Worm (Caenorhabditis elegans): ENCODE results near the gene F54B8.1.

F54B8.1 gene

DNA sequence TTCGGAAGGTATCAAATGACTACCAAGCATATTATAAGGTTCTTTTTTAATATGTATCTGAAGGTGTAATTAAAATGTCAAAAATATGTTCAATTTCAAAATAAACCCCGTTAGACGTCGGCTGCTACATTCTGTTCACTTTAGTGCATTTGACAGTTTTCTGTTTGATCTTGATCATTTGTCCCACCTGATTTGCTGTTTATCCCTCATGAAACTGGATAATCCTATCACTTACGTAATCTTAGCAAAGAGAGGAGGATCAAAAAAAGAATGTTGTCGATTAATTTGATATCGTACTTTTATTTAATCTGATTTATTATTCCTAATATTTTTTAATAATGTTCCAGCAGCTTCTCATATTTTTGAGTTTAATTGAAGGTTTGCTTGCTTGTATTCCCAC lies at the start of gene F54B8.1:
TSS of gene F54B8.1 (plus strand) at position 301 of the 400 bp plus-strand sequence.
- no peak for TF ChIP-seq unc-62 (GFP tag; optimal IDR thresholded peaks at IDR 0.05)

- TF ChIP-seq unc-39 (tag; optimal IDR thresholded peaks at IDR 0.05) (no peak), nhr-12 (tag; optimal IDR thresholded peaks at IDR 0.05) (no peak), skn-1 (tag; optimal IDR thresholded peaks at IDR 0.05) (peak; percentile 49), nhr-23 (tag; optimal IDR thresholded peaks at IDR 0.05) (peak; percentile 91), elt-2 (tag; optimal IDR thresholded peaks at IDR 0.05) (peak; percentile 58), snpc-4 (tag; optimal IDR thresholded peaks at IDR 0.05) (peak; percentile 90), sea-2 (GFP tag; optimal IDR thresholded peaks at IDR 0.05) (no peak), fos-1 (tag; optimal IDR thresholded peaks at IDR 0.05) (no peak), nhr-67 (tag; optimal IDR thresholded peaks at IDR 0.05) (no peak), ztf-4 (tag; optimal IDR thresholded peaks at IDR 0.05) (peak; percentile 17), fkh-2 (tag; optimal IDR thresholded peaks at IDR 0.05) (peak; percentile 33), ceh-28 (tag; optimal IDR thresholded peaks at IDR 0.05) (peak; percentile 78), ceh-82 (tag; optimal IDR thresholded peaks at IDR 0.05) (peak; percentile 87), nhr-43 (tag; optimal IDR thresholded peaks at IDR 0.05; ENCODE audit: poor library complexity, severe bottlenecking) (peak; percentile 90), elt-1 (tag; optimal IDR thresholded peaks at IDR 0.05) (peak; percentile 26), nhr-25 (tag; optimal IDR thresholded peaks at IDR 0.05) (peak; percentile 85), ceh-16 (tag; optimal IDR thresholded peaks at IDR 0.05) (no peak), ama-1 (optimal IDR thresholded peaks at IDR 0.05) (peak; percentile 62), unc-62 (GFP tag; optimal IDR thresholded peaks at IDR 0.05) (no peak), elt-3 (tag; optimal IDR thresholded peaks at IDR 0.05) (no peak), daf-12 (tag; optimal IDR thresholded peaks at IDR 0.05) (peak; percentile 32), lin-15B (tag; optimal IDR thresholded peaks at IDR 0.05) (peak; percentile 93), mdl-1 (tag; optimal IDR thresholded peaks at IDR 0.05) (no peak), hmg-11 (tag; optimal IDR thresholded peaks at IDR 0.05) (peak; percentile 82), nhr-237 (tag; optimal IDR thresholded peaks at IDR 0.05) (no peak), nhr-76 (tag; optimal IDR thresholded peaks at IDR 0.05) (no peak), pqm-1 (tag; optimal IDR thresholded peaks at IDR 0.05) (peak; percentile 54), nfya-1 (tag; optimal IDR thresholded peaks at IDR 0.05; ENCODE audit: insufficient read depth) (peak; percentile 89), egl-5 (tag; optimal IDR thresholded peaks at IDR 0.05) (peak; percentile 80), ceh-9 (tag; optimal IDR thresholded peaks at IDR 0.05) (no peak), eor-1 (tag; optimal IDR thresholded peaks at IDR 0.05) (no peak), fkh-10 (GFP tag; optimal IDR thresholded peaks at IDR 0.05) (peak; percentile 34), aly-2 (tag; optimal IDR thresholded peaks at IDR 0.05) (peak; percentile 30), R02D3.7 (tag; optimal IDR thresholded peaks at IDR 0.05) (peak; percentile 87), pha-4 (tag; optimal IDR thresholded peaks at IDR 0.05) (peak; percentile 94), jun-1 (tag; optimal IDR thresholded peaks at IDR 0.05) (peak; percentile 74), lin-39 (tag; optimal IDR thresholded peaks at IDR 0.05) (peak; percentile 62), nhr-28 (tag; optimal IDR thresholded peaks at IDR 0.05) (no peak), ztf-11 (tag; optimal IDR thresholded peaks at IDR 0.05) (no peak), zag-1 (tag; optimal IDR thresholded peaks at IDR 0.05) (peak; percentile 51), lsy-12 (tag; optimal IDR thresholded peaks at IDR 0.05) (peak; percentile 78), egl-27 (tag; optimal IDR thresholded peaks at IDR 0.05) (peak; percentile 33), ZK546.5 (tag; optimal IDR thresholded peaks at IDR 0.05) (peak; percentile 33), tbx-2 (tag; optimal IDR thresholded peaks at IDR 0.05) (peak; percentile 89), nhr-77 (tag; optimal IDR thresholded peaks at IDR 0.05) (peak; percentile 80), mml-1 (tag; optimal IDR thresholded peaks at IDR 0.05) (no peak), nhr-11 (tag; optimal IDR thresholded peaks at IDR 0.05) (peak; percentile 57)
Measured at ce11 chrV:15766122-15766594, 44.4 kb upstream of the F54B8.1 start, which contains the start of the genes haf-3 and F57A10.2. TSS of gene haf-3 (minus strand) at chrV:15766172. TSS of gene F57A10.2 (plus strand) at chrV:15766575.

Measured in whole organism, L3 larva.